Worm (Caenorhabditis elegans) whole organism, late embryonic: ENCODE data around the gene jip-1.

Experiments
- K02D7.2 ChIP-seq: sonication (generic microtip); optimal IDR thresholded peaks from 2 replicates; lab custom pipeline; 2017; ENCODE audit warnings: mild to moderate bottlenecking, missing genetic modification characterization, missing compliant biosample characterization
- ama-1 ChIP-seq: fragments of 150-350 bp; optimal IDR thresholded peaks from 2 replicates; lab custom pipeline; 2014
- dmd-4 ChIP-seq: sonication (generic microtip); optimal IDR thresholded peaks from 2 replicates; lab custom pipeline; 2016; ENCODE audit warnings: borderline replicate concordance, missing genetic modification characterization, missing compliant biosample characterization
- ets-4 ChIP-seq: sonication (generic microtip); optimal IDR thresholded peaks from 2 replicates; lab custom pipeline; 2016; ENCODE audit warnings: missing genetic modification characterization, missing compliant biosample characterization
- eyg-1 ChIP-seq: sonication (generic microtip); optimal IDR thresholded peaks from 2 replicates; lab custom pipeline; 2016; ENCODE audit warnings: missing genotype, missing genetic modification characterization, missing compliant biosample characterization
- nhr-11 ChIP-seq: fragments of 150-350 bp; optimal IDR thresholded peaks from 2 replicates; lab custom pipeline; 2014; ENCODE audit warnings: missing biosample characterization, missing genetic modification characterization
- nhr-232 ChIP-seq: sonication (generic microtip); optimal IDR thresholded peaks from 2 replicates; lab custom pipeline; 2016; ENCODE audit warnings: missing genetic modification characterization, missing compliant biosample characterization
- tbx-7 ChIP-seq: sonication (generic microtip); optimal IDR thresholded peaks from 2 replicates; lab custom pipeline; 2016; ENCODE audit warnings: missing genotype, missing genetic modification characterization, missing compliant biosample characterization
- unc-55 ChIP-seq: sonication (generic microtip); optimal IDR thresholded peaks from 2 replicates; lab custom pipeline; 2017; ENCODE audit warnings: missing biosample characterization, missing genetic modification reagents, missing genetic modification characterization
- unc-86 ChIP-seq: sonication (generic microtip); optimal IDR thresholded peaks from 2 replicates; lab custom pipeline; 2016; ENCODE audit warnings: missing genetic modification characterization, missing compliant biosample characterization

DNA sequence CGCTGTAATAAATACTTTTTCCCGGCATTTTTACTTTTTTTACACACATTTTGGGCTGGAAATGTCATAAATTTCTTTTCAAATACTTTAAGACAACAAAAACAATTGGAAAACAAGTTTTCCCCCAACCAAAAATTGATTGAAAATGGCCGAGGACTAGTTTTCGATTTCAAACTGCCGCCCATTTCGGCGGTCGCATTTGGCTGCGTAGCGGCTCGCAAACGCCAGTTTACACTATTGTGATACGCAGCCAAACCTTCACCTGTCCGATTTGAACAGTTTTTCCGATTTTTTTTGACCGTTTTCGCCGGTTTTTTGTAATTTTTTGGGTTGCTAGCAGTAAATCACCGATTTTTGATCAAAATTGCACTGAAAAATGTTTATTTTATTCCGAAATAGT lies 6.4 kb upstream of the jip-1 start:
- TF ChIP-seq nhr-232 (tag; lab: Kevin White, UChicago) (no peak), unc-86 (tag; lab: Kevin White, UChicago) (peak; percentile 81), ama-1 (lab: Kevin White, UChicago) (peak; percentile 61), eyg-1 (tag; lab: Kevin White, UChicago) (no peak), unc-55 (GFP tag; lab: Kevin White, UChicago) (peak; percentile 82), K02D7.2 (tag; lab: Kevin White, UChicago) (no peak), dmd-4 (tag; lab: Kevin White, UChicago) (no peak), ets-4 (tag; lab: Kevin White, UChicago) (peak; percentile 65), tbx-7 (no peak), nhr-11 (tag; lab: Kevin White, UChicago) (no peak)
